Fruit fly (Drosophila melanogaster) whole organism, embryonic: ENCODE measurements around the gene Nnp-1.

ENCODE experiments used
- Aef1 ChIP-seq: fragments of 200-800 bp; sonication (Bioruptor generic); IDR thresholded peaks from 3 replicates; pipeline ENCODE4 v1.3.6; 2022; ENCODE audit warnings: missing biosample characterization, missing genetic modification characterization
- Asciz ChIP-seq: fragments of 200-800 bp; sonication (Bioruptor generic); optimal IDR thresholded peaks from 2 replicates; lab custom pipeline; 2017; ENCODE audit warnings: missing biosample characterization, mild to moderate bottlenecking, missing genetic modification characterization, missing genetic modification reagents
- Atf-2 ChIP-seq: fragments of 200-800 bp; sonication (Bioruptor generic); optimal IDR thresholded peaks from 2 replicates; lab custom pipeline; 2016; ENCODE audit warnings: missing biosample characterization, missing genetic modification characterization
- BtbVII ChIP-seq: fragments of 200-800 bp; sonication (Bioruptor generic); optimal IDR thresholded peaks from 3 replicates; lab custom pipeline; 2017; ENCODE audit warnings: missing biosample characterization, mild to moderate bottlenecking, missing genetic modification characterization
- CG1024 ChIP-seq: fragments of 200-800 bp; sonication (Bioruptor generic); IDR thresholded peaks from 2 replicates; pipeline ENCODE4 v1.3.6; 2022; ENCODE audit warnings: missing biosample characterization, missing genetic modification characterization
- CG10462 ChIP-seq: fragments of 200-800 bp; sonication (Bioruptor generic); optimal IDR thresholded peaks from 2 replicates; lab custom pipeline; 2016; ENCODE audit warnings: missing biosample characterization, missing genetic modification characterization
- CG11456 ChIP-seq: fragments of 200-800 bp; sonication (Bioruptor generic); IDR thresholded peaks from 3 replicates; pipeline ENCODE4 v1.3.6; 2022; ENCODE audit warnings: missing biosample characterization, missing genetic modification characterization
- CG14050 ChIP-seq: fragments of 200-800 bp; sonication (Bioruptor generic); IDR thresholded peaks from 3 replicates; pipeline ENCODE4 v1.3.6; 2022; ENCODE audit warnings: missing biosample characterization, missing genetic modification characterization
- CG15269 ChIP-seq: fragments of 200-800 bp; sonication (Bioruptor generic); optimal IDR thresholded peaks from 2 replicates; lab custom pipeline; 2018; ENCODE audit warnings: missing biosample characterization, mild to moderate bottlenecking, missing genetic modification characterization, moderate library complexity
- CG1647 ChIP-seq: fragments of 200-800 bp; sonication (Bioruptor generic); optimal IDR thresholded peaks from 3 replicates; lab custom pipeline; 2016; ENCODE audit warnings: missing biosample characterization, missing genetic modification characterization
- CG1832 ChIP-seq: fragments of 200-800 bp; sonication (Bioruptor generic); optimal IDR thresholded peaks from 2 replicates; lab custom pipeline; 2017; ENCODE audit warnings: missing biosample characterization, mild to moderate bottlenecking, missing genetic modification characterization, inconsistent platforms
- CG18619 ChIP-seq: fragments of 200-800 bp; sonication (Bioruptor generic); optimal IDR thresholded peaks from 3 replicates; lab custom pipeline; 2017; ENCODE audit warnings: missing biosample characterization, mild to moderate bottlenecking, missing genetic modification characterization
- CG32532 ChIP-seq: fragments of 200-800 bp; sonication (Bioruptor generic); IDR thresholded peaks from 2 replicates; pipeline ENCODE4 v1.3.6; 2022; ENCODE audit warnings: missing biosample characterization, missing genetic modification characterization
- CG3407 ChIP-seq: fragments of 200-800 bp; sonication (Bioruptor generic); optimal IDR thresholded peaks from 2 replicates; lab custom pipeline; 2018; ENCODE audit warnings: missing biosample characterization, mild to moderate bottlenecking, missing genetic modification characterization
- CG34422 ChIP-seq: fragments of 200-800 bp; sonication (Bioruptor generic); IDR thresholded peaks from 3 replicates; pipeline ENCODE4 v1.3.6; 2022; ENCODE audit warnings: missing biosample characterization, missing genetic modification characterization
- CG42726 ChIP-seq: fragments of 200-800 bp; sonication (Bioruptor generic); IDR thresholded peaks from 2 replicates; pipeline ENCODE4 v1.3.6; 2022; ENCODE audit warnings: missing biosample characterization, missing genetic modification characterization; ENCODE audit not compliant: partially characterized antibody
- CG4854 ChIP-seq: fragments of 200-800 bp; sonication (Bioruptor generic); optimal IDR thresholded peaks from 2 replicates; lab custom pipeline; 2016; ENCODE audit warnings: missing biosample characterization, missing genetic modification characterization, inconsistent platforms
- CG5180 ChIP-seq: fragments of 200-800 bp; sonication (Bioruptor generic); optimal IDR thresholded peaks from 3 replicates; lab custom pipeline; 2017; ENCODE audit warnings: missing biosample characterization, missing genetic modification characterization, mild to moderate bottlenecking, moderate library complexity, missing genetic modification reagents
- CG6683 ChIP-seq: fragments of 200-800 bp; sonication (Bioruptor generic); optimal IDR thresholded peaks from 2 replicates; lab custom pipeline; 2017; ENCODE audit warnings: missing biosample characterization, mild to moderate bottlenecking, missing genetic modification characterization, missing genetic modification reagents
- CG6689 ChIP-seq: fragments of 200-800 bp; sonication (Bioruptor generic); IDR thresholded peaks from 2 replicates; pipeline ENCODE4 v1.3.6; 2022; ENCODE audit warnings: missing biosample characterization, missing genetic modification characterization
- Myb ChIP-seq: fragments of 200-800 bp; sonication (Bioruptor generic); optimal IDR thresholded peaks from 2 replicates; lab custom pipeline; 2016; ENCODE audit warnings: missing biosample characterization, missing genetic modification characterization
- Opbp ChIP-seq: fragments of 200-800 bp; sonication (Bioruptor generic); IDR thresholded peaks from 3 replicates; pipeline ENCODE4 v1.3.6; 2022; ENCODE audit warnings: missing biosample characterization, missing genetic modification characterization; ENCODE audit not compliant: partially characterized antibody
- Optix ChIP-seq: fragments of 200-800 bp; sonication (Bioruptor generic); IDR thresholded peaks from 3 replicates; pipeline ENCODE4 v1.3.6; 2022; ENCODE audit warnings: missing biosample characterization, missing genetic modification characterization
- Sox100B ChIP-seq: fragments of 200-800 bp; sonication (Bioruptor generic); optimal IDR thresholded peaks from 3 replicates; lab custom pipeline; 2018; ENCODE audit warnings: missing biosample characterization, mild to moderate bottlenecking, missing genetic modification characterization
- Tbp ChIP-seq: fragments of >200 bp; optimal IDR thresholded peaks from 2 replicates; lab custom pipeline; 2018; ENCODE audit warnings: missing biosample characterization, missing genetic modification characterization
- danr ChIP-seq: fragments of 200-800 bp; sonication (Bioruptor generic); IDR thresholded peaks from 2 replicates; pipeline ENCODE4 v1.3.6; 2022; ENCODE audit warnings: missing biosample characterization, missing genetic modification characterization
- dimm ChIP-seq: fragments of 200-800 bp; sonication (Bioruptor generic); IDR thresholded peaks from 2 replicates; pipeline ENCODE4 v1.3.6; 2022; ENCODE audit warnings: missing biosample characterization, missing genetic modification characterization
- dm ChIP-seq: fragments of 200-800 bp; sonication (Bioruptor generic); optimal IDR thresholded peaks from 3 replicates; lab custom pipeline; 2016; ENCODE audit warnings: missing biosample characterization, missing genetic modification characterization
- ewg ChIP-seq: fragments of 200-800 bp; sonication (Bioruptor generic); optimal IDR thresholded peaks from 3 replicates; lab custom pipeline; 2017; ENCODE audit warnings: mild to moderate bottlenecking, missing biosample characterization, missing genetic modification reagents, missing genetic modification characterization
- fd96Cb ChIP-seq: fragments of 200-800 bp; sonication (Bioruptor generic); optimal IDR thresholded peaks from 2 replicates; lab custom pipeline; 2018; ENCODE audit warnings: missing biosample characterization, mild to moderate bottlenecking, missing genetic modification characterization, moderate library complexity
- hbn ChIP-seq: fragments of 200-800 bp; sonication (Bioruptor generic); IDR thresholded peaks from 2 replicates; pipeline ENCODE4 v1.3.6; 2022; ENCODE audit warnings: missing biosample characterization, missing genetic modification characterization; ENCODE audit not compliant: partially characterized antibody
- hth ChIP-seq: fragments of >200 bp; optimal IDR thresholded peaks from 2 replicates; lab custom pipeline; 2017; ENCODE audit warnings: inconsistent platforms
- mld ChIP-seq: fragments of 200-800 bp; sonication (Bioruptor generic); IDR thresholded peaks from 3 replicates; pipeline ENCODE4 v1.3.6; 2022; ENCODE audit warnings: missing biosample characterization, missing genetic modification characterization; ENCODE audit not compliant: partially characterized antibody
- odd ChIP-seq: fragments of 200-800 bp; sonication (Bioruptor generic); optimal IDR thresholded peaks from 2 replicates; lab custom pipeline; 2017; ENCODE audit warnings: missing biosample characterization, mild to moderate bottlenecking, missing genetic modification characterization
- p53 ChIP-seq: fragments of 200-800 bp; sonication (Bioruptor generic); optimal IDR thresholded peaks from 2 replicates; lab custom pipeline; 2016; ENCODE audit warnings: missing biosample characterization, missing genetic modification characterization
- pum ChIP-seq: fragments of 200-800 bp; sonication (Bioruptor generic); optimal IDR thresholded peaks from 2 replicates; lab custom pipeline; 2016; ENCODE audit warnings: missing biosample characterization, missing genetic modification characterization
- repo ChIP-seq: fragments of 200-800 bp; sonication (Bioruptor generic); optimal IDR thresholded peaks from 2 replicates; lab custom pipeline; 2016; ENCODE audit warnings: missing biosample characterization, missing genetic modification characterization
- schlank ChIP-seq: fragments of 200-800 bp; sonication (Bioruptor generic); optimal IDR thresholded peaks from 2 replicates; lab custom pipeline; 2018; ENCODE audit warnings: missing biosample characterization, mild to moderate bottlenecking, missing genetic modification characterization
- tgo ChIP-seq: fragments of 200-800 bp; sonication (Bioruptor generic); IDR thresholded peaks from 3 replicates; pipeline ENCODE4 v1.3.6; 2022; ENCODE audit warnings: missing biosample characterization, missing genetic modification characterization
- toy ChIP-seq: fragments of 200-800 bp; sonication (Bioruptor generic); IDR thresholded peaks from 2 replicates; pipeline ENCODE4 v1.3.6; 2022; ENCODE audit warnings: missing biosample characterization, missing genetic modification characterization
- wor ChIP-seq: fragments of 200-800 bp; sonication (Bioruptor generic); IDR thresholded peaks from 2 replicates; pipeline ENCODE4 v1.3.6; 2022; ENCODE audit warnings: missing biosample characterization, missing genetic modification characterization

Nnp-1 gene

DNA sequence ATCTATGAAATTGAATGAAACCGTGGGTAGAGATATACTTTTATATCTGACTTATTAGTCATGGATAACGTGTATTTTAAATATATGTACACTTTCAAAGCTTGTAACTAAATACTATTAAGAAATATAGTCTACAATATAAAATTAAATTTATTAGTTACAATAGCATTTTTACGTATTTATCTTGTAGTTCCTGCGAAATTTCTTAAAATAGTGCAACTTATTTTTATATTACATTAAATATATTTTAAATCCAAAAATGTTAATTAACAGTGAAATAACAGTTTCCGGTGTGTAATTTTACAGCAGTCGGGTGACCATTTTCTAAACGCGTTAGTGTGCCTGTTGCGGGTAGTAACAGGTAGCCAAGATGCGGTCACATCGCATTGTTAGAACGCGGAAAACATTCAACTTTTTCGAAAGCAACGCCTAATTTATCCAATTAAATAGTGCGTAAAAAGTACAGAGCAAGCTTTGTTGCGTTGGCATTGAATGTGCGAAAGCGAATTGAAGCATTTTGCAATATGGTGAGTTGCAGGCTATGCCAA, 32.7 kb upstream of the Nnp-1 start, which contains the start of the genes CG10859 and CG7110 (continued):
- no peak for TF ChIP-seq fd96Cb (tag; lab: Kevin White, UChicago)
- TF ChIP-seq Asciz (GFP tag; lab: Kevin White, UChicago) = peak; percentile 59
- TF ChIP-seq CG18619 (GFP tag; lab: Kevin White, UChicago) = peak; percentile 65
- no peak for TF ChIP-seq CG1647 (GFP tag; lab: Kevin White, UChicago)
- TF ChIP-seq ewg = peak; percentile 29
- TF ChIP-seq CG32532 (GFP tag; lab: Robert Waterston, UW) = peak; percentile 55; the same call in 1 of the 2 replicates
- TF ChIP-seq CG5180 (GFP tag; lab: Kevin White, UChicago) = no peak
- no peak for TF ChIP-seq Tbp (GFP tag; lab: Kevin White, UChicago)
- TF ChIP-seq CG11456 = no peak
- peak; percentile 27; the same call in 1 of the 3 replicates for TF ChIP-seq CG34422
- peak; percentile 52 for TF ChIP-seq Sox100B (GFP tag; lab: Kevin White, UChicago)
- peak; percentile 29 for TF ChIP-seq Myb
- peak; percentile 60 for TF ChIP-seq odd (GFP tag; lab: Kevin White, UChicago)
- peak; percentile 31 for TF ChIP-seq BtbVII (GFP tag; lab: Kevin White, UChicago)
- no peak for TF ChIP-seq tgo (GFP tag; lab: Robert Waterston, UW)
- no peak for TF ChIP-seq CG42726 (GFP tag; lab: Robert Waterston, UW)
- TF ChIP-seq CG6683 = peak; percentile 53
- TF ChIP-seq CG10462 (GFP tag; lab: Kevin White, UChicago) = no peak
- no peak for TF ChIP-seq danr (GFP tag; lab: Robert Waterston, UW)
- no peak for TF ChIP-seq Aef1 (GFP tag; lab: Robert Waterston, UW)
- TF ChIP-seq Opbp (GFP tag; lab: Robert Waterston, UW) = no peak
- TF ChIP-seq CG14050 (GFP tag; lab: Robert Waterston, UW) = peak; percentile 14; the same call in 1 of the 3 replicates
- no peak for TF ChIP-seq Atf-2 (GFP tag; lab: Kevin White, UChicago)
- no peak for TF ChIP-seq p53
- no peak for TF ChIP-seq wor (GFP tag; lab: Robert Waterston, UW)

DNA sequence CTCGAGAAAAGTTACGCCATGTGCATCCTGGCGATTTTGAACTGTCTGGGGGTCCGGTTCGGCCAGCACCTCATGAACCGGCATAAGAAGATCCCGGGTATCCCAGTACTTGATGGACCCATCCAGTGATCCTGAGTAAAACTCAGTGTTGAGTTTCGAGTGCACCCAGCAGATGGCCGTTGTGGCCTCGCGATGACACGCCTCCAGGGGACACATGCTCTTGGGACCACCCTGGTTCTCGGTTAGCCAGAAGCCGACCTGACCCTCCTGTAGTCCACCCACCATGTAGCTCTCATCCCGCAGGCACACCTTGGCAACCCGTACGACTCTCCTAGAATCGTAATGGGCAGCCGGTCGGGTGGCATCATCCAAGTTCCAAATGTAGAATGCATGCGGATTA, 31.4 kb upstream of the Nnp-1 start:
- TF ChIP-seq toy (GFP tag; lab: Robert Waterston, UW) (no peak), CG1024 (GFP tag; lab: Robert Waterston, UW) (no peak), dimm (GFP tag; lab: Robert Waterston, UW) (no peak), dm (GFP tag; lab: Kevin White, UChicago) (no peak), mld (GFP tag; lab: Robert Waterston, UW) (no peak), hbn (GFP tag; lab: Robert Waterston, UW) (no peak), schlank (tag; lab: Kevin White, UChicago) (no peak), CG4854 (GFP tag; lab: Kevin White, UChicago) (no peak), CG3407 (GFP tag; lab: Kevin White, UChicago) (no peak), repo (GFP tag; lab: Kevin White, UChicago) (no peak), hth (lab: Kevin White, UChicago) (no peak), CG15269 (tag; lab: Kevin White, UChicago) (no peak)

DNA sequence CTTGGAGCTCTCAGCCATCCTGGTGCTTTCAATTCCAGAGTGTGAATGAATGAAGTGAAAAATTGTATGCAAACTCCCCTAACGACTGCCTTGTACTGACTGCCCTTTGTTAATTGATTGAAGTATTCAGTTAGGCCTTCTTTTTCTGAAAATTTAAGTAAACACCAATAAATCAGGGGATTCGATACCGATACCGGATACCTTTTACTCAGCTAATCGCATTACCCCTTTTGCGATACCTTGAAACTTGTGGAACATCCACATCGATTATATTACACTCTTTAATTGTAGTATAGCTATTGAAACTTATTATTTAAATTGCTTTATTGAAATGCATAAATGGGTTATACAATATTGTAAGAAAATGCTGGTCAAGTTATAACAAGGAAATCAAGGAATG, 30.1 kb upstream of the Nnp-1 start, which contains the start of gene CG16957:
Gene CG16957 (minus strand): TSS at position 101 of the 400 bp plus-strand sequence.
- TF ChIP-seq CG1832 (no peak), Optix (GFP tag; lab: Robert Waterston, UW) (no peak), CG6689 (GFP tag; lab: Robert Waterston, UW) (no peak), pum (GFP tag; lab: Kevin White, UChicago) (no peak)
- TF ChIP-seq, all 482 proteins: peak for 0
